Fruit fly (Drosophila melanogaster) whole organism, embryonic: ENCODE measurements around the gene Crys.

Experiments
- Ada2b ChIP-seq: fragments of 200-800 bp; sonication (Bioruptor generic); IDR thresholded peaks from 2 replicates; pipeline ENCODE4 v1.3.6; 2022; ENCODE audit warnings: missing biosample characterization, missing genetic modification characterization
- Asciz ChIP-seq: fragments of 200-800 bp; sonication (Bioruptor generic); optimal IDR thresholded peaks from 2 replicates; lab custom pipeline; 2017; ENCODE audit warnings: missing biosample characterization, mild to moderate bottlenecking, missing genetic modification characterization, missing genetic modification reagents
- B-H2 ChIP-seq: fragments of 200-800 bp; sonication (Bioruptor generic); optimal IDR thresholded peaks from 2 replicates; lab custom pipeline; 2018; ENCODE audit warnings: missing biosample characterization, mild to moderate bottlenecking, missing genetic modification characterization
- Bdp1 ChIP-seq: fragments of 200-800 bp; sonication (Bioruptor generic); optimal IDR thresholded peaks from 3 replicates; lab custom pipeline; 2016; ENCODE audit warnings: missing biosample characterization, missing genetic modification characterization
- CG10267 ChIP-seq: fragments of 200-800 bp; sonication (Bioruptor generic); optimal IDR thresholded peaks from 2 replicates; lab custom pipeline; 2018; ENCODE audit warnings: missing biosample characterization, mild to moderate bottlenecking, missing genetic modification characterization, moderate library complexity
- CG10462 ChIP-seq: fragments of 200-800 bp; sonication (Bioruptor generic); optimal IDR thresholded peaks from 2 replicates; lab custom pipeline; 2016; ENCODE audit warnings: missing biosample characterization, missing genetic modification characterization
- CG11456 ChIP-seq: fragments of 200-800 bp; sonication (Bioruptor generic); IDR thresholded peaks from 3 replicates; pipeline ENCODE4 v1.3.6; 2022; ENCODE audit warnings: missing biosample characterization, missing genetic modification characterization
- CG12236 ChIP-seq: fragments of 200-800 bp; sonication (Bioruptor generic); optimal IDR thresholded peaks from 2 replicates; lab custom pipeline; 2016; ENCODE audit warnings: missing biosample characterization, missing genetic modification characterization
- CG15073 ChIP-seq: fragments of 200-800 bp; sonication (Bioruptor generic); optimal IDR thresholded peaks from 2 replicates; lab custom pipeline; 2016; ENCODE audit warnings: missing biosample characterization, missing genetic modification characterization
- CG15479 ChIP-seq: fragments of 200-800 bp; sonication (Bioruptor generic); optimal IDR thresholded peaks from 3 replicates; lab custom pipeline; 2019; ENCODE audit warnings: missing biosample characterization, mild to moderate bottlenecking, missing genetic modification characterization, moderate library complexity
- CG17328 ChIP-seq: fragments of 200-800 bp; sonication (Bioruptor generic); IDR thresholded peaks from 2 replicates; pipeline ENCODE4 v1.3.6; 2022; ENCODE audit warnings: missing biosample characterization, missing genetic modification characterization
- CG32772 ChIP-seq: fragments of 200-800 bp; sonication (Bioruptor generic); IDR thresholded peaks from 2 replicates; pipeline ENCODE4 v1.3.6; 2022; ENCODE audit warnings: missing biosample characterization, missing genetic modification characterization
- CG33213 ChIP-seq: fragments of 200-800 bp; sonication (Bioruptor generic); optimal IDR thresholded peaks from 3 replicates; lab custom pipeline; 2016; ENCODE audit warnings: missing biosample characterization, missing genetic modification characterization
- CG6654 ChIP-seq: fragments of 200-800 bp; sonication (Bioruptor generic); optimal IDR thresholded peaks from 2 replicates; lab custom pipeline; 2017; ENCODE audit warnings: missing biosample characterization, mild to moderate bottlenecking, missing genetic modification characterization
- CG8290 ChIP-seq, 3 experiments: fragments of 200-800 bp; sonication (Bioruptor generic); optimal IDR thresholded peaks; 2 replicates each; lab custom pipeline; 2016 to 2019; ENCODE audit warnings: missing biosample characterization in 3 of 3, missing genetic modification characterization in 3 of 3, mild to moderate bottlenecking in 2 of 3, moderate library complexity in 1 of 3
- CG8359 ChIP-seq: fragments of 200-800 bp; sonication (Bioruptor generic); optimal IDR thresholded peaks from 2 replicates; lab custom pipeline; 2017; ENCODE audit warnings: missing biosample characterization, mild to moderate bottlenecking, missing genetic modification characterization, borderline replicate concordance
- Deaf1 ChIP-seq: fragments of 200-800 bp; optimal IDR thresholded peaks from 3 replicates; lab custom pipeline; 2019; ENCODE audit warnings: missing biosample characterization, mild to moderate bottlenecking, missing genetic modification characterization, moderate library complexity
- Dip2 ChIP-seq: fragments of 200-800 bp; sonication (Bioruptor generic); IDR thresholded peaks from 2 replicates; pipeline ENCODE4 v1.3.6; 2022; ENCODE audit warnings: missing biosample characterization, missing genetic modification characterization
- Hand ChIP-seq: fragments of 200-800 bp; sonication (Bioruptor generic); optimal IDR thresholded peaks from 2 replicates; lab custom pipeline; 2017; ENCODE audit warnings: mild to moderate bottlenecking, missing biosample characterization, missing genetic modification reagents, missing genetic modification characterization
- Hsf ChIP-seq: fragments of 200-800 bp; sonication (Bioruptor generic); optimal IDR thresholded peaks from 3 replicates; lab custom pipeline; 2016; ENCODE audit warnings: missing biosample characterization, missing genetic modification characterization
- Nf-YB ChIP-seq: fragments of 200-800 bp; sonication (Bioruptor generic); optimal IDR thresholded peaks from 3 replicates; lab custom pipeline; 2019; ENCODE audit warnings: missing biosample characterization, mild to moderate bottlenecking, missing genetic modification characterization, moderate library complexity
- Nf-YC ChIP-seq: fragments of 200-800 bp; optimal IDR thresholded peaks from 3 replicates; lab custom pipeline; 2019; ENCODE audit warnings: missing biosample characterization, mild to moderate bottlenecking, missing genetic modification characterization, moderate library complexity
- Sox100B ChIP-seq: fragments of 200-800 bp; sonication (Bioruptor generic); optimal IDR thresholded peaks from 3 replicates; lab custom pipeline; 2018; ENCODE audit warnings: missing biosample characterization, mild to moderate bottlenecking, missing genetic modification characterization
- Xrp1 ChIP-seq: fragments of 200-800 bp; sonication (Bioruptor generic); IDR thresholded peaks from 2 replicates; pipeline ENCODE4 v1.3.6; 2022; ENCODE audit warnings: missing biosample characterization, missing genetic modification characterization
- amos ChIP-seq: fragments of 200-800 bp; sonication (Bioruptor generic); IDR thresholded peaks from 2 replicates; pipeline ENCODE4 v1.3.6; 2022; ENCODE audit warnings: missing biosample characterization, missing genetic modification characterization; ENCODE audit not compliant: partially characterized antibody
- chinmo ChIP-seq: fragments of 200-800 bp; sonication (Bioruptor generic); IDR thresholded peaks from 4 replicates; pipeline ENCODE4 v1.3.6; 2022; ENCODE audit warnings: missing biosample characterization, missing genetic modification characterization; ENCODE audit not compliant: partially characterized antibody
- croc ChIP-seq: fragments of 200-800 bp; sonication (Bioruptor generic); conservative IDR thresholded peaks from 3 replicates; pipeline ENCODE4 v1.3.6; 2022; ENCODE audit warnings: missing biosample characterization, missing genetic modification characterization
- cwo ChIP-seq: fragments of 200-800 bp; sonication (Bioruptor generic); optimal IDR thresholded peaks from 3 replicates; lab custom pipeline; 2017; ENCODE audit warnings: missing biosample characterization, missing genetic modification characterization, mild to moderate bottlenecking, moderate library complexity, missing genetic modification reagents
- dysf ChIP-seq: fragments of 200-800 bp; sonication (Bioruptor generic); IDR thresholded peaks from 3 replicates; pipeline ENCODE4 v1.3.6; 2022; ENCODE audit warnings: missing biosample characterization, missing genetic modification characterization
- ems ChIP-seq: fragments of 200-800 bp; sonication (Bioruptor generic); optimal IDR thresholded peaks from 3 replicates; lab custom pipeline; 2016; ENCODE audit warnings: missing biosample characterization, missing genetic modification characterization
- esg ChIP-seq: fragments of 200-800 bp; sonication (Bioruptor generic); conservative IDR thresholded peaks from 2 replicates; pipeline ENCODE4 v1.3.6; 2022; ENCODE audit warnings: missing biosample characterization, missing genetic modification characterization
- gce ChIP-seq: fragments of 200-800 bp; sonication (Bioruptor generic); IDR thresholded peaks from 3 replicates; pipeline ENCODE4 v1.3.6; 2022; ENCODE audit warnings: missing biosample characterization, missing genetic modification characterization
- gro ChIP-seq: fragments of 200-800 bp; sonication (Bioruptor generic); optimal IDR thresholded peaks from 2 replicates; lab custom pipeline; 2016; ENCODE audit warnings: missing biosample characterization, missing genetic modification characterization
- jigr1 ChIP-seq: fragments of 200-800 bp; sonication (Bioruptor generic); IDR thresholded peaks from 3 replicates; pipeline ENCODE4 v1.3.6; 2022; ENCODE audit warnings: missing biosample characterization, missing genetic modification characterization
- kay ChIP-seq: fragments of 200-800 bp; sonication (Bioruptor generic); optimal IDR thresholded peaks from 2 replicates; lab custom pipeline; 2016; ENCODE audit warnings: missing biosample characterization, missing genetic modification characterization
- knrl ChIP-seq: fragments of 200-800 bp; sonication (Bioruptor generic); IDR thresholded peaks from 3 replicates; pipeline ENCODE4 v1.3.6; 2022; ENCODE audit warnings: missing biosample characterization, missing genetic modification characterization; ENCODE audit not compliant: partially characterized antibody
- lbe ChIP-seq: fragments of 200-800 bp; sonication (Bioruptor generic); optimal IDR thresholded peaks from 2 replicates; lab custom pipeline; 2016; ENCODE audit warnings: missing biosample characterization, mild to moderate bottlenecking, missing genetic modification characterization
- lilli ChIP-seq: fragments of 200-800 bp; sonication (Bioruptor generic); optimal IDR thresholded peaks from 3 replicates; lab custom pipeline; 2016; ENCODE audit warnings: missing biosample characterization, missing genetic modification characterization
- mirr ChIP-seq: fragments of 200-800 bp; sonication (Bioruptor generic); optimal IDR thresholded peaks from 3 replicates; lab custom pipeline; 2018; ENCODE audit warnings: missing biosample characterization, mild to moderate bottlenecking, missing genetic modification characterization
- nerfin-1 ChIP-seq: fragments of 200-800 bp; sonication (Bioruptor generic); optimal IDR thresholded peaks from 3 replicates; lab custom pipeline; 2019; ENCODE audit warnings: missing biosample characterization, mild to moderate bottlenecking, missing genetic modification characterization, moderate library complexity
- p53 ChIP-seq: fragments of 200-800 bp; sonication (Bioruptor generic); optimal IDR thresholded peaks from 2 replicates; lab custom pipeline; 2016; ENCODE audit warnings: missing biosample characterization, missing genetic modification characterization
- prd ChIP-seq, 3 experiments: fragments of >200 bp in 2 of 3; fragments of 200-800 bp in 1 of 3; sonication (Bioruptor generic) in 1 of 3; optimal IDR thresholded peaks in 2 of 3; IDR thresholded peaks in 1 of 3; 2 replicates in 2 of 3; 3 replicates in 1 of 3; pipeline versions ENCODE4 v1.3.6 to Lab custom; 2017 to 2022; ENCODE audit warnings: missing biosample characterization in 1 of 3, missing genetic modification characterization in 1 of 3
- rib ChIP-seq: fragments of 200-800 bp; sonication (Bioruptor generic); IDR thresholded peaks from 2 replicates; pipeline ENCODE4 v1.3.6; 2022; ENCODE audit warnings: missing biosample characterization, missing genetic modification characterization
- slbo ChIP-seq: fragments of 200-800 bp; sonication (Bioruptor generic); IDR thresholded peaks from 2 replicates; pipeline ENCODE4 v1.3.6; 2022; ENCODE audit warnings: missing biosample characterization, missing genetic modification characterization
- slou ChIP-seq: fragments of 200-800 bp; sonication (Bioruptor generic); optimal IDR thresholded peaks from 3 replicates; lab custom pipeline; 2016; ENCODE audit warnings: missing biosample characterization, missing genetic modification characterization
- so ChIP-seq: fragments of 200-800 bp; sonication (Bioruptor generic); IDR thresholded peaks from 3 replicates; pipeline ENCODE4 v1.3.6; 2022; ENCODE audit warnings: missing biosample characterization, missing genetic modification characterization
- tll ChIP-seq, 2 experiments: fragments of 200-800 bp in 1 of 2; fragments of >200 bp in 1 of 2; sonication (Bioruptor generic) in 1 of 2; optimal IDR thresholded peaks; 2 replicates each; lab custom pipeline; 2017 to 2019; ENCODE audit warnings: missing biosample characterization in 2 of 2, missing genetic modification characterization in 2 of 2, mild to moderate bottlenecking in 1 of 2, moderate library complexity in 1 of 2
- tna ChIP-seq: fragments of 200-800 bp; sonication (Bioruptor generic); IDR thresholded peaks from 2 replicates; pipeline ENCODE4 v1.3.6; 2022; ENCODE audit warnings: missing biosample characterization, missing genetic modification characterization; ENCODE audit not compliant: partially characterized antibody
- tx ChIP-seq: fragments of 200-800 bp; sonication (Bioruptor generic); optimal IDR thresholded peaks from 2 replicates; lab custom pipeline; 2016; ENCODE audit warnings: missing biosample characterization, missing genetic modification characterization
- zen ChIP-seq: fragments of 200-800 bp; sonication (Bioruptor generic); optimal IDR thresholded peaks from 3 replicates; lab custom pipeline; 2018; ENCODE audit warnings: missing biosample characterization, mild to moderate bottlenecking, missing genetic modification characterization, moderate library complexity

The Crys gene

dm6 chr2L:11987945-11988344 is 44.0 kb downstream of the Crys start, which contains the start of the genes CG6686 and CG34163 (continued):
- TF ChIP-seq dysf (GFP tag; lab: Robert Waterston, UW) (no peak; the same call in 2 of the 3 replicates), CG10462 (peak; percentile 37), lilli (GFP tag; lab: Kevin White, UChicago) (peak; percentile 80), tll (GFP tag; optimal IDR thresholded peaks at IDR 0.05; lab: Kevin White, UChicago) (no peak), CG11456 (no peak), CG8359 (GFP tag; lab: Kevin White, UChicago) (no peak), tx (GFP tag; lab: Kevin White, UChicago) (peak; percentile 31), jigr1 (GFP tag; lab: Robert Waterston, UW) (no peak), p53 (GFP tag; lab: Kevin White, UChicago) (no peak), chinmo (GFP tag; lab: Robert Waterston, UW) (no peak), Asciz (no peak), Nf-YC (tag; lab: Kevin White, UChicago) (no peak), knrl (GFP tag; lab: Robert Waterston, UW) (0 out of 3 replicates have a peak, but pooled peaks have one; percentile 21), CG17328 (GFP tag; lab: Robert Waterston, UW) (no peak), mirr (GFP tag; lab: Kevin White, UChicago) (no peak), CG8290 (GFP tag; optimal IDR thresholded peaks at IDR 0.05; lab: Kevin White, UChicago) (no peak), CG8290 (tag; optimal IDR thresholded peaks at IDR 0.05; lab: Kevin White, UChicago) (no peak), slou (GFP tag; lab: Kevin White, UChicago) (no peak), CG12236 (GFP tag; lab: Kevin White, UChicago) (no peak), slbo (GFP tag; lab: Robert Waterston, UW) (peak; percentile 66; the same call in 1 of the 2 replicates), CG15479 (no peak), Ada2b (GFP tag; lab: Robert Waterston, UW) (peak; percentile 26; the same call in 1 of the 2 replicates), ems (GFP tag; lab: Kevin White, UChicago) (peak; percentile 47), Hand (GFP tag; lab: Kevin White, UChicago) (no peak), CG33213 (peak; percentile 32), CG6654 (GFP tag; lab: Kevin White, UChicago) (no peak), rib (GFP tag; lab: Robert Waterston, UW) (no peak), kay (GFP tag; lab: Kevin White, UChicago) (no peak), so (no peak), CG32772 (GFP tag; lab: Robert Waterston, UW) (no peak), gce (GFP tag; lab: Robert Waterston, UW) (no peak), cwo (GFP tag; lab: Kevin White, UChicago) (no peak), Xrp1 (GFP tag; lab: Robert Waterston, UW) (peak; percentile 27; the same call in 1 of the 2 replicates), CG10267 (tag; lab: Kevin White, UChicago) (peak; percentile 49), amos (0 out of 2 replicates have a peak, but pooled peaks have one; percentile 12), lbe (no peak), CG15073 (no peak), Dip2 (GFP tag; lab: Robert Waterston, UW) (no peak), Hsf (peak; percentile 64), Nf-YB (GFP tag; lab: Kevin White, UChicago) (peak; percentile 15), B-H2 (GFP tag; lab: Kevin White, UChicago) (peak; percentile 36), Bdp1 (GFP tag; lab: Kevin White, UChicago) (no peak), croc (GFP tag; lab: Robert Waterston, UW) (no peak), tna (GFP tag; lab: Robert Waterston, UW) (no peak), zen (tag; lab: Kevin White, UChicago) (peak; percentile 44), esg (GFP tag; lab: Robert Waterston, UW) (no peak), gro (GFP tag; lab: Kevin White, UChicago) (peak; percentile 31), Sox100B (GFP tag; lab: Kevin White, UChicago) (no peak), Deaf1 (no peak), nerfin-1 (peak; percentile 27), prd (optimal IDR thresholded peaks at IDR 0.05; lab: Kevin White, UChicago) (no peak), prd (GFP tag; IDR thresholded peaks at IDR 0.05; lab: Robert Waterston, UW) (peak; percentile 46; the same call in 1 of the 3 replicates)
